Fruit fly (Drosophila melanogaster): ENCODE data around the gene CG31869.
A peak's percentile ranks its signal among the peaks of the same experiment; 100 is the strongest.

CG31869 gene

DNA sequence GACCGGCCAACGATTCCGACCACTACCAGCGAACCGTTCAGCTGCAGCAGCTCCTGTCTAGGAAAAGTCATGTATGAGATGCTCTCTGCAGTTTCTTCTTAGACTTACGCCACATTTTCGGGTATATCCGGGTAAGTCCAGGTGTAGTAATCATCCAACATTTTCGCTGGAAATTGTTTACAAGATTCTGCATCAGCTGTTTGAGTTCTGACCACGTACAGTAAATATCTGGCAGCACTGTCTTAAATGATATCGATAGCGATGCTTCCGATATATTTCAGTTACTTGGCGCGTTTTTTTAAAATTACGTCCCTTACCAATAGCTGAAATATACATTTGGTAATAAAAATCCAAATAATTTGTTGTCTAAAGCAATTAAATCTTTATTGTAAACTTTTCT is 57.2 kb downstream of the CG31869 start, which contains the start of gene CG6729 (continued):
- no peak for TF ChIP-seq bcd (GFP tag; optimal IDR thresholded peaks at IDR 0.05)
- no peak for TF ChIP-seq ato (GFP tag; IDR thresholded peaks at IDR 0.05; ENCODE audit: partially characterized antibody)
- peak; percentile 74; the same call in 2 of the 3 replicates for TF ChIP-seq Opbp (GFP tag; IDR thresholded peaks at IDR 0.05; ENCODE audit: partially characterized antibody)
- no peak for TF ChIP-seq esg (GFP tag; conservative IDR thresholded peaks at IDR 0.05)
- no peak for TF ChIP-seq Antp (GFP tag; optimal IDR thresholded peaks at IDR 0.05)
- peak; percentile 45; the same call in 1 of the 3 replicates for TF ChIP-seq mld (GFP tag; IDR thresholded peaks at IDR 0.05; ENCODE audit: partially characterized antibody)
- no peak for TF ChIP-seq CG6689 (GFP tag; IDR thresholded peaks at IDR 0.05)
- TF ChIP-seq CG33213 (GFP tag; optimal IDR thresholded peaks at IDR 0.05) = no peak
- TF ChIP-seq ash1 (GFP tag; optimal IDR thresholded peaks at IDR 0.05) = no peak
- TF ChIP-seq maf-S (GFP tag; optimal IDR thresholded peaks at IDR 0.05) = no peak
- no peak for TF ChIP-seq CG15479 (GFP tag; optimal IDR thresholded peaks at IDR 0.05)
- no peak for TF ChIP-seq CG15073 (GFP tag; optimal IDR thresholded peaks at IDR 0.05)
- TF ChIP-seq E2f2 (GFP tag; IDR thresholded peaks at IDR 0.05) = peak; percentile 95
- TF ChIP-seq Rx (GFP tag; IDR thresholded peaks at IDR 0.05) = no peak
- no peak for TF ChIP-seq pros (GFP tag; optimal IDR thresholded peaks at IDR 0.05)
- TF ChIP-seq CG18619 (GFP tag; optimal IDR thresholded peaks at IDR 0.05) = no peak
- TF ChIP-seq CG34422 (GFP tag; IDR thresholded peaks at IDR 0.05) = no peak
- no peak for TF ChIP-seq Elba2 (GFP tag; optimal IDR thresholded peaks at IDR 0.05)
- no peak for TF ChIP-seq jing (GFP tag; optimal IDR thresholded peaks at IDR 0.05)
- TF ChIP-seq nmo (GFP tag; optimal IDR thresholded peaks at IDR 0.05) = no peak
- TF ChIP-seq Aef1 (GFP tag; IDR thresholded peaks at IDR 0.05) = no peak
- peak; percentile 72; the same call in 2 of the 3 replicates for TF ChIP-seq Doc3 (GFP tag; IDR thresholded peaks at IDR 0.05; ENCODE audit: partially characterized antibody)
- TF ChIP-seq BEAF-32 (GFP tag; optimal IDR thresholded peaks at IDR 0.05) = peak; percentile 77
- TF ChIP-seq sima (GFP tag; optimal IDR thresholded peaks at IDR 0.05) = no peak
- TF ChIP-seq CG2129 (GFP tag; IDR thresholded peaks at IDR 0.05; ENCODE audit: partially characterized antibody) = peak; percentile 43
- no peak for TF ChIP-seq lab (GFP tag; optimal IDR thresholded peaks at IDR 0.05)
- TF ChIP-seq CG11560 (tag; IDR thresholded peaks at IDR 0.05) = no peak
- TF ChIP-seq CG17912 (GFP tag; optimal IDR thresholded peaks at IDR 0.05) = no peak
- TF ChIP-seq CG11247 (GFP tag; IDR thresholded peaks at IDR 0.05) = no peak
- TF ChIP-seq CG10543 (GFP tag; optimal IDR thresholded peaks at IDR 0.05) = no peak
- peak; percentile 61 for TF ChIP-seq knrl (GFP tag; IDR thresholded peaks at IDR 0.05; ENCODE audit: partially characterized antibody)
- TF ChIP-seq CG6765 (GFP tag; optimal IDR thresholded peaks at IDR 0.05) = no peak
- no peak for TF ChIP-seq CG3163 (GFP tag; optimal IDR thresholded peaks at IDR 0.05)
- TF ChIP-seq H2.0 (GFP tag; IDR thresholded peaks at IDR 0.05) = no peak
- no peak for TF ChIP-seq nom (GFP tag; optimal IDR thresholded peaks at IDR 0.05)
- no peak for TF ChIP-seq CG9609 (GFP tag; optimal IDR thresholded peaks at IDR 0.05)
- no peak for TF ChIP-seq gt (GFP tag; IDR thresholded peaks at IDR 0.05)
- TF ChIP-seq Spps (tag; optimal IDR thresholded peaks at IDR 0.05) = no peak
- peak; percentile 72 for TF ChIP-seq Sry-δ (GFP tag; optimal IDR thresholded peaks at IDR 0.05)
- no peak for TF ChIP-seq Mrtf (GFP tag; IDR thresholded peaks at IDR 0.05)
- TF ChIP-seq cg (GFP tag; optimal IDR thresholded peaks at IDR 0.05) = no peak
- peak; percentile 70 for TF ChIP-seq Scr (GFP tag; IDR thresholded peaks at IDR 0.05; ENCODE audit: partially characterized antibody)
- no peak for TF ChIP-seq CG3065 (GFP tag; optimal IDR thresholded peaks at IDR 0.05)
- TF ChIP-seq gem (tag; optimal IDR thresholded peaks at IDR 0.05) = no peak
- no peak for TF ChIP-seq dmrt99B (tag; optimal IDR thresholded peaks at IDR 0.05)
- TF ChIP-seq CG1647 (GFP tag; optimal IDR thresholded peaks at IDR 0.05) = no peak
- TF ChIP-seq CG11093 (GFP tag; IDR thresholded peaks at IDR 0.05) = no peak
- no peak for TF ChIP-seq Xbp1 (GFP tag; optimal IDR thresholded peaks at IDR 0.05)
- no peak for TF ChIP-seq fru (optimal IDR thresholded peaks at IDR 0.05)
- peak; percentile 83 for TF ChIP-seq CG13287 (GFP tag; IDR thresholded peaks at IDR 0.05; ENCODE audit: partially characterized antibody)
- TF ChIP-seq NC2β (GFP tag; optimal IDR thresholded peaks at IDR 0.05) = no peak
